Fruit fly (Drosophila melanogaster): ENCODE measurements around the gene CG6503.
A peak's percentile ranks its signal among the peaks of the same experiment; 100 is the strongest.

- TF ChIP-seq CG12071 (GFP tag; optimal IDR thresholded peaks at IDR 0.05), result peak; percentile 85
- TF ChIP-seq CG18011 (GFP tag; optimal IDR thresholded peaks at IDR 0.05), result peak; percentile 11
Observed at dm6 chr3R:26461226-26461805, 36.4 kb upstream of the CG6503 start, which contains the start of gene CG5455.
